Fruit fly (Drosophila melanogaster) whole organism, embryonic: ENCODE data around the gene CAH4.
A peak's percentile ranks its signal among the peaks of the same experiment; 100 is the strongest.

ENCODE experiments used
- Ada2b ChIP-seq: fragments of 200-800 bp; sonication (Bioruptor generic); IDR thresholded peaks from 2 replicates; pipeline ENCODE4 v1.3.6; 2022; ENCODE audit warnings: missing biosample characterization, missing genetic modification characterization
- Adf1 ChIP-seq: fragments of 200-800 bp; sonication (Bioruptor generic); IDR thresholded peaks from 2 replicates; pipeline ENCODE4 v1.3.6; 2022; ENCODE audit warnings: missing biosample characterization, missing genetic modification characterization
- CG10565 ChIP-seq: fragments of 200-800 bp; sonication (Bioruptor generic); optimal IDR thresholded peaks from 3 replicates; lab custom pipeline; 2016; ENCODE audit warnings: missing biosample characterization, mild to moderate bottlenecking, missing genetic modification characterization
- CG10654 ChIP-seq: fragments of 200-800 bp; sonication (Bioruptor generic); optimal IDR thresholded peaks from 2 replicates; lab custom pipeline; 2016; ENCODE audit warnings: missing biosample characterization, missing genetic modification characterization
- CG11456 ChIP-seq: fragments of 200-800 bp; sonication (Bioruptor generic); IDR thresholded peaks from 3 replicates; pipeline ENCODE4 v1.3.6; 2022; ENCODE audit warnings: missing biosample characterization, missing genetic modification characterization
- CG11504 ChIP-seq: fragments of 200-800 bp; sonication (Bioruptor generic); optimal IDR thresholded peaks from 3 replicates; lab custom pipeline; 2019; ENCODE audit warnings: missing biosample characterization, mild to moderate bottlenecking, missing genetic modification characterization, moderate library complexity
- CG12769 ChIP-seq: fragments of 200-800 bp; sonication (Bioruptor generic); optimal IDR thresholded peaks from 2 replicates; lab custom pipeline; 2019; ENCODE audit warnings: missing biosample characterization, mild to moderate bottlenecking, missing genetic modification characterization, moderate library complexity
- CG15479 ChIP-seq: fragments of 200-800 bp; sonication (Bioruptor generic); optimal IDR thresholded peaks from 3 replicates; lab custom pipeline; 2019; ENCODE audit warnings: missing biosample characterization, mild to moderate bottlenecking, missing genetic modification characterization, moderate library complexity
- CG15514 ChIP-seq: fragments of 200-800 bp; sonication (Bioruptor generic); optimal IDR thresholded peaks from 3 replicates; lab custom pipeline; 2017; ENCODE audit warnings: missing biosample characterization, missing genetic modification characterization, mild to moderate bottlenecking, moderate library complexity, missing genetic modification reagents
- CG1602 ChIP-seq: fragments of 200-800 bp; sonication (Bioruptor generic); optimal IDR thresholded peaks from 3 replicates; lab custom pipeline; 2016; ENCODE audit warnings: missing biosample characterization, missing genetic modification characterization
- CG1603 ChIP-seq: fragments of 200-800 bp; sonication (Bioruptor generic); optimal IDR thresholded peaks from 2 replicates; lab custom pipeline; 2019; ENCODE audit warnings: missing biosample characterization, mild to moderate bottlenecking, missing genetic modification characterization, moderate library complexity
- CG18011 ChIP-seq: fragments of 200-800 bp; sonication (Bioruptor generic); optimal IDR thresholded peaks from 2 replicates; lab custom pipeline; 2017; ENCODE audit warnings: missing biosample characterization, missing genetic modification characterization, mild to moderate bottlenecking, moderate library complexity, missing genotype
- CG1832 ChIP-seq: fragments of 200-800 bp; sonication (Bioruptor generic); optimal IDR thresholded peaks from 2 replicates; lab custom pipeline; 2017; ENCODE audit warnings: missing biosample characterization, mild to moderate bottlenecking, missing genetic modification characterization, inconsistent platforms
- CG30431 ChIP-seq: fragments of 200-800 bp; sonication (Bioruptor generic); optimal IDR thresholded peaks from 2 replicates; lab custom pipeline; 2017; ENCODE audit warnings: missing biosample characterization, missing genetic modification characterization
- CG3065 ChIP-seq: fragments of 200-800 bp; sonication (Bioruptor generic); optimal IDR thresholded peaks from 2 replicates; lab custom pipeline; 2016; ENCODE audit warnings: missing biosample characterization, missing genetic modification characterization
- CG31441 ChIP-seq: fragments of 200-800 bp; sonication (Bioruptor generic); IDR thresholded peaks from 2 replicates; pipeline ENCODE4 v1.3.6; 2022; ENCODE audit warnings: missing biosample characterization, missing genetic modification characterization
- CG32532 ChIP-seq: fragments of 200-800 bp; sonication (Bioruptor generic); IDR thresholded peaks from 2 replicates; pipeline ENCODE4 v1.3.6; 2022; ENCODE audit warnings: missing biosample characterization, missing genetic modification characterization
- CG3838 ChIP-seq: fragments of 200-800 bp; sonication (Bioruptor generic); optimal IDR thresholded peaks from 3 replicates; lab custom pipeline; 2016; ENCODE audit warnings: missing biosample characterization, missing genetic modification characterization
- CG3995 ChIP-seq: fragments of 200-800 bp; sonication (Bioruptor generic); optimal IDR thresholded peaks from 3 replicates; lab custom pipeline; 2016; ENCODE audit warnings: missing biosample characterization, missing genetic modification characterization
- CG6791 ChIP-seq: fragments of 200-800 bp; sonication (Bioruptor generic); IDR thresholded peaks from 3 replicates; pipeline ENCODE4 v1.3.6; 2022; ENCODE audit warnings: missing biosample characterization, missing genetic modification characterization; ENCODE audit not compliant: partially characterized antibody
- CG7556 ChIP-seq: fragments of 200-800 bp; sonication (Bioruptor generic); optimal IDR thresholded peaks from 2 replicates; lab custom pipeline; 2017; ENCODE audit warnings: missing biosample characterization, mild to moderate bottlenecking, missing genetic modification characterization
- CG7987 ChIP-seq: fragments of 200-800 bp; sonication (Bioruptor generic); optimal IDR thresholded peaks from 2 replicates; lab custom pipeline; 2018; ENCODE audit warnings: missing biosample characterization, mild to moderate bottlenecking, missing genetic modification characterization, moderate library complexity
- CG9609 ChIP-seq: fragments of 200-800 bp; sonication (Bioruptor generic); optimal IDR thresholded peaks from 3 replicates; lab custom pipeline; 2016; ENCODE audit warnings: missing biosample characterization, missing genetic modification characterization
- CoRest ChIP-seq: fragments of 200-800 bp; sonication (Bioruptor generic); optimal IDR thresholded peaks from 3 replicates; lab custom pipeline; 2018; ENCODE audit warnings: missing biosample characterization, mild to moderate bottlenecking, missing genetic modification characterization, moderate library complexity
- CrebB ChIP-seq: fragments of 200-800 bp; sonication (Bioruptor generic); optimal IDR thresholded peaks from 3 replicates; lab custom pipeline; 2018; ENCODE audit warnings: missing biosample characterization, mild to moderate bottlenecking, missing genetic modification characterization
- Doc3 ChIP-seq: fragments of 200-800 bp; sonication (Bioruptor generic); IDR thresholded peaks from 3 replicates; pipeline ENCODE4 v1.3.6; 2022; ENCODE audit warnings: missing biosample characterization, missing genetic modification characterization; ENCODE audit not compliant: partially characterized antibody
- Dp ChIP-seq: fragments of 200-800 bp; sonication (Bioruptor generic); optimal IDR thresholded peaks from 2 replicates; lab custom pipeline; 2018; ENCODE audit warnings: missing biosample characterization, mild to moderate bottlenecking, missing genetic modification characterization, moderate library complexity
- Fer3 ChIP-seq: fragments of 200-800 bp; sonication (Bioruptor generic); optimal IDR thresholded peaks from 2 replicates; lab custom pipeline; 2018; ENCODE audit warnings: missing biosample characterization, mild to moderate bottlenecking, missing genetic modification characterization, moderate library complexity
- Hand ChIP-seq: fragments of 200-800 bp; sonication (Bioruptor generic); optimal IDR thresholded peaks from 2 replicates; lab custom pipeline; 2017; ENCODE audit warnings: mild to moderate bottlenecking, missing biosample characterization, missing genetic modification reagents, missing genetic modification characterization
- Jarid2 ChIP-seq: fragments of 200-800 bp; sonication (Bioruptor generic); optimal IDR thresholded peaks from 3 replicates; lab custom pipeline; 2017; ENCODE audit warnings: mild to moderate bottlenecking, missing biosample characterization, missing genetic modification reagents, missing genetic modification characterization
- Oaz ChIP-seq: fragments of 200-800 bp; sonication (Bioruptor generic); IDR thresholded peaks from 2 replicates; pipeline ENCODE4 v1.3.6; 2022; ENCODE audit warnings: missing biosample characterization, missing genetic modification characterization
- Rfx ChIP-seq: fragments of 200-800 bp; sonication (Bioruptor generic); IDR thresholded peaks from 2 replicates; pipeline ENCODE4 v1.3.6; 2022; ENCODE audit warnings: missing biosample characterization, missing genetic modification characterization
- Spps ChIP-seq: fragments of 200-800 bp; sonication (Bioruptor generic); optimal IDR thresholded peaks from 2 replicates; lab custom pipeline; 2018; ENCODE audit warnings: missing biosample characterization, mild to moderate bottlenecking, missing genetic modification characterization
- amos ChIP-seq: fragments of 200-800 bp; sonication (Bioruptor generic); IDR thresholded peaks from 2 replicates; pipeline ENCODE4 v1.3.6; 2022; ENCODE audit warnings: missing biosample characterization, missing genetic modification characterization; ENCODE audit not compliant: partially characterized antibody
- caup ChIP-seq: fragments of 200-800 bp; sonication (Bioruptor generic); optimal IDR thresholded peaks from 3 replicates; lab custom pipeline; 2017; ENCODE audit warnings: missing biosample characterization, mild to moderate bottlenecking, missing genetic modification characterization, moderate library complexity; ENCODE audit not compliant: severe bottlenecking
- en ChIP-seq: fragments of 200-800 bp; sonication (Bioruptor generic); optimal IDR thresholded peaks from 2 replicates; lab custom pipeline; 2016; ENCODE audit warnings: missing biosample characterization, missing genetic modification characterization
- esg ChIP-seq: fragments of 200-800 bp; sonication (Bioruptor generic); conservative IDR thresholded peaks from 2 replicates; pipeline ENCODE4 v1.3.6; 2022; ENCODE audit warnings: missing biosample characterization, missing genetic modification characterization
- gfzf ChIP-seq: fragments of 200-800 bp; sonication (Bioruptor generic); optimal IDR thresholded peaks from 2 replicates; lab custom pipeline; 2016; ENCODE audit warnings: missing biosample characterization, mild to moderate bottlenecking, missing genetic modification characterization, moderate library complexity
- gt ChIP-seq: fragments of 200-800 bp; sonication (Bioruptor generic); IDR thresholded peaks from 2 replicates; pipeline ENCODE4 v1.3.6; 2022; ENCODE audit warnings: missing biosample characterization, missing genetic modification characterization
- kay ChIP-seq: fragments of 200-800 bp; sonication (Bioruptor generic); optimal IDR thresholded peaks from 2 replicates; lab custom pipeline; 2016; ENCODE audit warnings: missing biosample characterization, missing genetic modification characterization
- maf-S ChIP-seq: fragments of 200-800 bp; sonication (Bioruptor generic); optimal IDR thresholded peaks from 2 replicates; lab custom pipeline; 2016; ENCODE audit warnings: missing biosample characterization, missing genetic modification characterization
- p53 ChIP-seq: fragments of 200-800 bp; sonication (Bioruptor generic); optimal IDR thresholded peaks from 2 replicates; lab custom pipeline; 2016; ENCODE audit warnings: missing biosample characterization, missing genetic modification characterization
- pho ChIP-seq: fragments of 200-800 bp; sonication (Bioruptor generic); optimal IDR thresholded peaks from 2 replicates; lab custom pipeline; 2016; ENCODE audit warnings: missing biosample characterization, missing genetic modification characterization
- prd ChIP-seq, 3 experiments: fragments of >200 bp in 2 of 3; fragments of 200-800 bp in 1 of 3; sonication (Bioruptor generic) in 1 of 3; optimal IDR thresholded peaks in 2 of 3; IDR thresholded peaks in 1 of 3; 2 replicates in 2 of 3; 3 replicates in 1 of 3; pipeline versions ENCODE4 v1.3.6 to Lab custom; 2017 to 2022; ENCODE audit warnings: missing biosample characterization in 1 of 3, missing genetic modification characterization in 1 of 3
- ranshi ChIP-seq: fragments of 200-800 bp; sonication (Bioruptor generic); IDR thresholded peaks from 2 replicates; pipeline ENCODE4 v1.3.6; 2022; ENCODE audit warnings: missing biosample characterization, missing genetic modification characterization
- repo ChIP-seq: fragments of 200-800 bp; sonication (Bioruptor generic); optimal IDR thresholded peaks from 2 replicates; lab custom pipeline; 2016; ENCODE audit warnings: missing biosample characterization, missing genetic modification characterization
- seq ChIP-seq: fragments of 200-800 bp; sonication (Bioruptor generic); IDR thresholded peaks from 2 replicates; pipeline ENCODE4 v1.3.6; 2022; ENCODE audit warnings: missing biosample characterization, missing genetic modification characterization
- trh ChIP-seq: fragments of 200-800 bp; sonication (Bioruptor generic); optimal IDR thresholded peaks from 2 replicates; lab custom pipeline; 2016; ENCODE audit warnings: missing biosample characterization, missing genetic modification characterization
- twi ChIP-seq: fragments of 200-800 bp; optimal IDR thresholded peaks from 2 replicates; lab custom pipeline; 2019; ENCODE audit warnings: missing biosample characterization, mild to moderate bottlenecking, missing genetic modification characterization, moderate library complexity

The CAH4 gene

dm6 chr3R:24809576-24810279 is 47.6 kb downstream of the CAH4 start (continued):
- TF ChIP-seq trh (peak; percentile 16), Adf1 (GFP tag; lab: Robert Waterston, UW) (no peak), CG10654 (GFP tag; lab: Kevin White, UChicago) (no peak), CG3995 (GFP tag; lab: Kevin White, UChicago) (no peak), CG30431 (no peak), CG7556 (GFP tag; lab: Kevin White, UChicago) (no peak), caup (GFP tag; lab: Kevin White, UChicago) (peak; percentile 68), ranshi (GFP tag; lab: Robert Waterston, UW) (no peak; the same call in 1 of the 2 replicates), CG9609 (GFP tag; lab: Kevin White, UChicago) (no peak), CG15514 (GFP tag; lab: Kevin White, UChicago) (peak; percentile 74), Ada2b (GFP tag; lab: Robert Waterston, UW) (no peak), Oaz (GFP tag; lab: Robert Waterston, UW) (no peak), CoRest (tag; lab: Kevin White, UChicago) (no peak), CG1832 (GFP tag; lab: Kevin White, UChicago) (no peak), CG12769 (no peak), gfzf (no peak), CG1603 (no peak), Rfx (GFP tag; lab: Robert Waterston, UW) (no peak), p53 (GFP tag; lab: Kevin White, UChicago) (no peak), CG3065 (GFP tag; lab: Kevin White, UChicago) (no peak), CG10565 (GFP tag; lab: Kevin White, UChicago) (no peak), amos (GFP tag; lab: Robert Waterston, UW) (no peak), pho (GFP tag; lab: Kevin White, UChicago) (no peak), Spps (tag; lab: Kevin White, UChicago) (peak; percentile 41), CG32532 (GFP tag; lab: Robert Waterston, UW) (no peak), Dp (GFP tag; lab: Kevin White, UChicago) (no peak), CG1602 (GFP tag; lab: Kevin White, UChicago) (no peak), CG15479 (GFP tag; lab: Kevin White, UChicago) (no peak), CG11504 (tag; lab: Kevin White, UChicago) (no peak), seq (GFP tag; lab: Robert Waterston, UW) (no peak), Fer3 (tag; lab: Kevin White, UChicago) (no peak), Jarid2 (no peak), kay (GFP tag; lab: Kevin White, UChicago) (no peak), Hand (GFP tag; lab: Kevin White, UChicago) (no peak), esg (GFP tag; lab: Robert Waterston, UW) (no peak), CG11456 (no peak), en (GFP tag; lab: Kevin White, UChicago) (no peak), gt (GFP tag; lab: Robert Waterston, UW) (no peak), CrebB (tag; lab: Kevin White, UChicago) (peak; percentile 59), repo (GFP tag; lab: Kevin White, UChicago) (no peak), CG7987 (GFP tag; lab: Kevin White, UChicago) (peak; percentile 71), prd (optimal IDR thresholded peaks at IDR 0.05; lab: Kevin White, UChicago) (no peak), prd (GFP tag; IDR thresholded peaks at IDR 0.05; lab: Robert Waterston, UW) (no peak), CG18011 (GFP tag; lab: Kevin White, UChicago) (no peak), CG31441 (no peak), Doc3 (GFP tag; lab: Robert Waterston, UW) (no peak), maf-S (GFP tag; lab: Kevin White, UChicago) (no peak), twi (tag; lab: Kevin White, UChicago) (no peak), CG3838 (GFP tag; lab: Kevin White, UChicago) (peak; percentile 37), CG6791 (GFP tag; lab: Robert Waterston, UW) (no peak)
